Worm (Caenorhabditis elegans) whole organism, L2 larva: ENCODE data around the gene lat-1.

Experiments
- alr-1 ChIP-seq: fragments of 150-350 bp; optimal IDR thresholded peaks from 2 replicates; lab custom pipeline; 2014; ENCODE audit warnings: missing biosample characterization, missing genetic modification characterization
- blmp-1 ChIP-seq: sonication (generic microtip); optimal IDR thresholded peaks from 2 replicates; lab custom pipeline; 2017; ENCODE audit warnings: missing genetic modification characterization, mild to moderate bottlenecking, missing compliant biosample characterization, antibody characterized with exemption, moderate library complexity; ENCODE audit not compliant: insufficient read depth
- elt-1 ChIP-seq: fragments of 150-350 bp; optimal IDR thresholded peaks from 2 replicates; lab custom pipeline; 2014; ENCODE audit warnings: missing biosample characterization, missing genetic modification characterization
- elt-3 ChIP-seq: sonication (generic microtip); optimal IDR thresholded peaks from 2 replicates; lab custom pipeline; 2017; ENCODE audit warnings: missing biosample characterization, missing genetic modification characterization
- gmeb-1 ChIP-seq: fragments of 150-350 bp; optimal IDR thresholded peaks from 2 replicates; lab custom pipeline; 2014; ENCODE audit warnings: missing biosample characterization, missing genetic modification characterization
- unc-39 ChIP-seq: fragments of 150-350 bp; optimal IDR thresholded peaks from 2 replicates; lab custom pipeline; 2014; ENCODE audit warnings: missing biosample characterization, missing genetic modification characterization

- no peak for TF ChIP-seq alr-1 (tag; lab: Kevin White, UChicago)
- no peak for TF ChIP-seq blmp-1 (tag; lab: Kevin White, UChicago)
- TF ChIP-seq unc-39 (tag; lab: Kevin White, UChicago) = no peak
- TF ChIP-seq elt-3 (tag; lab: Kevin White, UChicago) = no peak
- TF ChIP-seq elt-1 = no peak
- no peak for TF ChIP-seq gmeb-1 (tag; lab: Kevin White, UChicago)
These were observed 746 bp upstream of the lat-1 start for ce11 chrII:8895895-8896294.
